Fruit fly (Drosophila melanogaster): ENCODE data around the gene KaiR1D.

The KaiR1D gene

dm6 chr3R:20832689-20833524 is 33.1 kb downstream of the KaiR1D start, which contains the start of gene Synd (continued):
- TF ChIP-seq dm (GFP tag; optimal IDR thresholded peaks at IDR 0.05) = no peak
- TF ChIP-seq CG7786 (GFP tag; optimal IDR thresholded peaks at IDR 0.05) = no peak
- no peak for TF ChIP-seq CG12219 (GFP tag; optimal IDR thresholded peaks at IDR 0.05)
- TF ChIP-seq gro (GFP tag; optimal IDR thresholded peaks at IDR 0.05) = peak; percentile 43
- no peak for TF ChIP-seq CG14667 (GFP tag; IDR thresholded peaks at IDR 0.05)
- TF ChIP-seq ab (GFP tag; optimal IDR thresholded peaks at IDR 0.05) = no peak
- TF ChIP-seq CG10959 (GFP tag; IDR thresholded peaks at IDR 0.05) = no peak
- no peak for TF ChIP-seq crc (GFP tag; optimal IDR thresholded peaks at IDR 0.05)
- no peak for TF ChIP-seq CG13424 (tag; optimal IDR thresholded peaks at IDR 0.05)
- no peak for TF ChIP-seq CG2889 (GFP tag; IDR thresholded peaks at IDR 0.05)
- peak; percentile 10 for TF ChIP-seq zfh2 (GFP tag; optimal IDR thresholded peaks at IDR 0.05)
- no peak for TF ChIP-seq CG12391 (tag; optimal IDR thresholded peaks at IDR 0.05)
- TF ChIP-seq danr (GFP tag; IDR thresholded peaks at IDR 0.05) = no peak
- no peak for TF ChIP-seq CG15601 (tag; optimal IDR thresholded peaks at IDR 0.05)
- no peak for TF ChIP-seq odd (GFP tag; optimal IDR thresholded peaks at IDR 0.05)
- no peak for TF ChIP-seq Fer2 (tag; optimal IDR thresholded peaks at IDR 0.05)
- TF ChIP-seq CG15514 (GFP tag; optimal IDR thresholded peaks at IDR 0.05) = peak; percentile 25
- no peak for TF ChIP-seq shn (GFP tag; optimal IDR thresholded peaks at IDR 0.05)
- TF ChIP-seq ewg (GFP tag; optimal IDR thresholded peaks at IDR 0.05) = no peak
- no peak for TF ChIP-seq CG16815 (GFP tag; optimal IDR thresholded peaks at IDR 0.05)
- TF ChIP-seq CG4424 (GFP tag; optimal IDR thresholded peaks at IDR 0.05) = no peak
- TF ChIP-seq NfI (GFP tag; optimal IDR thresholded peaks at IDR 0.05) = no peak
- TF ChIP-seq gce (GFP tag; IDR thresholded peaks at IDR 0.05) = no peak
- TF ChIP-seq CG15011 (GFP tag; optimal IDR thresholded peaks at IDR 0.05) = no peak
- TF ChIP-seq Vsx1 (GFP tag; optimal IDR thresholded peaks at IDR 0.05) = no peak
- no peak for TF ChIP-seq dimm (GFP tag; IDR thresholded peaks at IDR 0.05)
- TF ChIP-seq HLH3B (GFP tag; IDR thresholded peaks at IDR 0.05) = no peak
- no peak for TF ChIP-seq H15 (GFP tag; IDR thresholded peaks at IDR 0.05)
- no peak for TF ChIP-seq mam (GFP tag; optimal IDR thresholded peaks at IDR 0.05)
- TF ChIP-seq Opbp (GFP tag; IDR thresholded peaks at IDR 0.05; ENCODE audit: partially characterized antibody) = no peak
- no peak for TF ChIP-seq Ssrp (tag; optimal IDR thresholded peaks at IDR 0.05)
- no peak for TF ChIP-seq gt (GFP tag; IDR thresholded peaks at IDR 0.05)
- TF ChIP-seq mld (GFP tag; IDR thresholded peaks at IDR 0.05; ENCODE audit: partially characterized antibody) = no peak
- TF ChIP-seq jing (GFP tag; optimal IDR thresholded peaks at IDR 0.05) = no peak
- no peak for TF ChIP-seq gsb-n (tag; optimal IDR thresholded peaks at IDR 0.05)
- TF ChIP-seq CG18011 (GFP tag; optimal IDR thresholded peaks at IDR 0.05) = peak; percentile 2
- 0 out of 3 replicates have a peak, but pooled peaks have one; percentile 26 for TF ChIP-seq CG17361 (GFP tag; IDR thresholded peaks at IDR 0.05)
- TF ChIP-seq CG10543 (GFP tag; optimal IDR thresholded peaks at IDR 0.05) = peak; percentile 68
- TF ChIP-seq zen (tag; optimal IDR thresholded peaks at IDR 0.05) = no peak
- no peak for TF ChIP-seq repo (GFP tag; optimal IDR thresholded peaks at IDR 0.05)
- no peak for TF ChIP-seq zf30C (GFP tag; optimal IDR thresholded peaks at IDR 0.05)
- no peak for TF ChIP-seq az2 (GFP tag; optimal IDR thresholded peaks at IDR 0.05)
- no peak for TF ChIP-seq caup (GFP tag; optimal IDR thresholded peaks at IDR 0.05; ENCODE audit: severe bottlenecking)
- no peak for TF ChIP-seq emc (GFP tag; optimal IDR thresholded peaks at IDR 0.05)
- TF ChIP-seq Six4 (GFP tag; optimal IDR thresholded peaks at IDR 0.05) = no peak
- TF ChIP-seq CG5180 (GFP tag; optimal IDR thresholded peaks at IDR 0.05) = peak; percentile 34
- TF ChIP-seq tap (tag; optimal IDR thresholded peaks at IDR 0.05) = no peak
- no peak for TF ChIP-seq CG17829 (tag; optimal IDR thresholded peaks at IDR 0.05)
- TF ChIP-seq CG17612 (GFP tag; IDR thresholded peaks at IDR 0.05) = no peak

All from whole organism, embryonic.